Worm (Caenorhabditis elegans) whole organism, midembryonic: ENCODE data around the gene clec-38.

Source experiments
- T22C8.4 ChIP-seq: fragments of 200-800 bp; sonication (Bioruptor generic); IDR thresholded peaks from 2 replicates; pipeline ENCODE4 v1.3.6; 2022; ENCODE audit warnings: missing genetic modification characterization, missing compliant biosample characterization
- cog-1 ChIP-seq: sonication (generic microtip); optimal IDR thresholded peaks from 2 replicates; lab custom pipeline; 2016; ENCODE audit warnings: missing genetic modification characterization, missing compliant biosample characterization
- flt-1 ChIP-seq: fragments of 200-800 bp; sonication (Bioruptor generic); IDR thresholded peaks from 2 replicates; pipeline ENCODE4 v1.3.6; 2022; ENCODE audit warnings: missing genetic modification characterization, missing compliant biosample characterization
- klf-2 ChIP-seq: fragments of 200-800 bp; sonication (Bioruptor generic); conservative IDR thresholded peaks from 2 replicates; pipeline ENCODE4 v1.3.6; 2022; ENCODE audit warnings: missing genetic modification reagents, missing genetic modification characterization, missing compliant biosample characterization
- ref-1 ChIP-seq: fragments of 200-800 bp; sonication (Bioruptor generic); conservative IDR thresholded peaks from 2 replicates; pipeline ENCODE4 v1.3.6; 2022; ENCODE audit warnings: missing genetic modification reagents, missing genetic modification characterization, missing compliant biosample characterization
- tab-1 ChIP-seq: fragments of 200-800 bp; sonication (Bioruptor generic); IDR thresholded peaks from 2 replicates; pipeline ENCODE4 v1.3.6; 2022; ENCODE audit warnings: missing genetic modification characterization, missing compliant biosample characterization
- ztf-23 ChIP-seq: fragments of 200-800 bp; sonication (Bioruptor generic); IDR thresholded peaks from 2 replicates; pipeline ENCODE4 v1.3.6; 2022; ENCODE audit warnings: missing genetic modification reagents, missing genetic modification characterization, missing compliant biosample characterization

DNA sequence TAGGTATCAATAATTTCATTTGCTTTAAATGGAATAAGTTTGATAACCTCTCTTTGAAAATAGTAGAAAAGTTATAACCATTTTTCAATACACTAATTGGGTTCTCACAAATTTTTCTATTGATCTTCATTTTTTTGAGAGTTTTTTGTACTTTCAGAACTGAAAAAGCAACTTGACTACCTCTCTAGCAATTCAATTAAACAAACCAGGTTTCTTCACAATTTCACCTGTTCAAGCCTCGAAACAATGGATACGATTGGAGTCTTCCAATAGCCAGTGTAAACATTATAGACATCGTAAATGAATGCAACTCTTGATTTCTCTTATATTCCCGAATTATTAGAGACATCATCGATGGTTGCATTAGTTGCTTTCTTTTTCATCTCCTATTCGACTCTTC, 5.5 kb downstream of the clec-38 start, which contains the start of gene srz-99:
- TF ChIP-seq cog-1 (no peak), klf-2 (GFP tag; lab: Robert Waterston, UW) (no peak), ztf-23 (GFP tag; lab: Robert Waterston, UW) (no peak), ref-1 (no peak), T22C8.4 (no peak), tab-1 (GFP tag; lab: Robert Waterston, UW) (no peak), flt-1 (GFP tag; lab: Robert Waterston, UW) (no peak)
